Fruit fly (Drosophila melanogaster) whole organism, embryonic: ENCODE results near the gene Doc2.

Source experiments
- Aef1 ChIP-seq: fragments of 200-800 bp; sonication (Bioruptor generic); IDR thresholded peaks from 3 replicates; pipeline ENCODE4 v1.3.6; 2022; ENCODE audit warnings: missing biosample characterization, missing genetic modification characterization
- Atf-2 ChIP-seq: fragments of 200-800 bp; sonication (Bioruptor generic); optimal IDR thresholded peaks from 2 replicates; lab custom pipeline; 2016; ENCODE audit warnings: missing biosample characterization, missing genetic modification characterization
- B-H2 ChIP-seq: fragments of 200-800 bp; sonication (Bioruptor generic); optimal IDR thresholded peaks from 2 replicates; lab custom pipeline; 2018; ENCODE audit warnings: missing biosample characterization, mild to moderate bottlenecking, missing genetic modification characterization
- BEAF-32 ChIP-seq: fragments of 200-800 bp; sonication (Bioruptor generic); optimal IDR thresholded peaks from 3 replicates; lab custom pipeline; 2017; ENCODE audit warnings: missing biosample characterization, missing genetic modification characterization, mild to moderate bottlenecking, moderate library complexity, missing genetic modification reagents
- CG10209 ChIP-seq: fragments of 200-800 bp; sonication (Bioruptor generic); optimal IDR thresholded peaks from 3 replicates; lab custom pipeline; 2017; ENCODE audit warnings: missing biosample characterization, mild to moderate bottlenecking, missing genetic modification characterization, missing genetic modification reagents
- CG10431 ChIP-seq: fragments of 200-800 bp; sonication (Bioruptor generic); optimal IDR thresholded peaks from 3 replicates; lab custom pipeline; 2018; ENCODE audit warnings: missing biosample characterization, mild to moderate bottlenecking, missing genetic modification characterization
- CG11560 ChIP-seq: fragments of 200-800 bp; sonication (Bioruptor generic); IDR thresholded peaks from 3 replicates; pipeline ENCODE4 v1.3.6; 2022; ENCODE audit warnings: missing biosample characterization, missing genetic modification characterization
- CG12071 ChIP-seq: fragments of 200-800 bp; sonication (Bioruptor generic); optimal IDR thresholded peaks from 3 replicates; lab custom pipeline; 2018; ENCODE audit warnings: missing biosample characterization, mild to moderate bottlenecking, missing genetic modification characterization
- CG13775 ChIP-seq: fragments of 200-800 bp; sonication (Bioruptor generic); optimal IDR thresholded peaks from 3 replicates; lab custom pipeline; 2017; ENCODE audit warnings: missing biosample characterization, mild to moderate bottlenecking, missing genetic modification characterization
- CG14710 ChIP-seq: fragments of 200-800 bp; sonication (Bioruptor generic); optimal IDR thresholded peaks from 3 replicates; lab custom pipeline; 2019; ENCODE audit warnings: missing biosample characterization, mild to moderate bottlenecking, missing genetic modification characterization, moderate library complexity
- CG1647 ChIP-seq: fragments of 200-800 bp; sonication (Bioruptor generic); optimal IDR thresholded peaks from 3 replicates; lab custom pipeline; 2016; ENCODE audit warnings: missing biosample characterization, missing genetic modification characterization
- CG17186 ChIP-seq: fragments of 200-800 bp; sonication (Bioruptor generic); optimal IDR thresholded peaks from 3 replicates; lab custom pipeline; 2017; ENCODE audit warnings: missing biosample characterization, missing genetic modification reagents, missing genetic modification characterization
- CG2116 ChIP-seq: fragments of 200-800 bp; sonication (Bioruptor generic); optimal IDR thresholded peaks from 3 replicates; lab custom pipeline; 2018; ENCODE audit warnings: missing biosample characterization, mild to moderate bottlenecking, missing genetic modification characterization
- CG2889 ChIP-seq: fragments of 200-800 bp; sonication (Bioruptor generic); IDR thresholded peaks from 3 replicates; pipeline ENCODE4 v1.3.6; 2022; ENCODE audit warnings: missing biosample characterization, missing genetic modification characterization
- CG31365 ChIP-seq: fragments of 200-800 bp; sonication (Bioruptor generic); optimal IDR thresholded peaks from 2 replicates; lab custom pipeline; 2018; ENCODE audit warnings: missing biosample characterization, mild to moderate bottlenecking, missing genetic modification characterization
- CG32532 ChIP-seq: fragments of 200-800 bp; sonication (Bioruptor generic); IDR thresholded peaks from 2 replicates; pipeline ENCODE4 v1.3.6; 2022; ENCODE audit warnings: missing biosample characterization, missing genetic modification characterization
- CG4404 ChIP-seq: fragments of 200-800 bp; sonication (Bioruptor generic); IDR thresholded peaks from 2 replicates; pipeline ENCODE4 v1.3.6; 2022; ENCODE audit warnings: missing biosample characterization, missing genetic modification characterization
- CG6813 ChIP-seq: fragments of 200-800 bp; sonication (Bioruptor generic); optimal IDR thresholded peaks from 2 replicates; lab custom pipeline; 2017; ENCODE audit warnings: missing biosample characterization, missing genetic modification characterization, mild to moderate bottlenecking, moderate library complexity, missing genetic modification reagents
- CG7928 ChIP-seq: fragments of 200-800 bp; sonication (Bioruptor generic); optimal IDR thresholded peaks from 2 replicates; lab custom pipeline; 2017; ENCODE audit warnings: missing biosample characterization, mild to moderate bottlenecking, missing genetic modification characterization
- CkIIα-i1 ChIP-seq: fragments of 200-800 bp; sonication (Bioruptor generic); IDR thresholded peaks from 2 replicates; pipeline ENCODE4 v1.3.6; 2022; ENCODE audit warnings: missing biosample characterization, missing genetic modification characterization
- Deaf1 ChIP-seq: fragments of 200-800 bp; optimal IDR thresholded peaks from 3 replicates; lab custom pipeline; 2019; ENCODE audit warnings: missing biosample characterization, mild to moderate bottlenecking, missing genetic modification characterization, moderate library complexity
- Dek ChIP-seq: fragments of 200-800 bp; sonication (Bioruptor generic); optimal IDR thresholded peaks from 3 replicates; lab custom pipeline; 2019; ENCODE audit warnings: missing biosample characterization, mild to moderate bottlenecking, missing genetic modification characterization, moderate library complexity
- Gsc ChIP-seq: fragments of 200-800 bp; sonication (Bioruptor generic); IDR thresholded peaks from 2 replicates; pipeline ENCODE4 v1.3.6; 2022; ENCODE audit warnings: missing biosample characterization, missing genetic modification characterization
- Hr3 ChIP-seq: fragments of 200-800 bp; sonication (Bioruptor generic); optimal IDR thresholded peaks from 3 replicates; lab custom pipeline; 2016; ENCODE audit warnings: missing biosample characterization, missing genetic modification characterization
- Hsf ChIP-seq: fragments of 200-800 bp; sonication (Bioruptor generic); optimal IDR thresholded peaks from 3 replicates; lab custom pipeline; 2016; ENCODE audit warnings: missing biosample characterization, missing genetic modification characterization
- Max ChIP-seq: fragments of 200-800 bp; sonication (Bioruptor generic); optimal IDR thresholded peaks from 2 replicates; lab custom pipeline; 2016; ENCODE audit warnings: missing biosample characterization, mild to moderate bottlenecking, missing genetic modification characterization
- Med ChIP-seq: fragments of 200-800 bp; sonication (Bioruptor generic); peaks from one replicate; lab custom pipeline; 2016; ENCODE audit warnings: missing biosample characterization, missing genetic modification characterization, mild to moderate bottlenecking, inconsistent platforms, moderate library complexity
- Nf-YA ChIP-seq: fragments of 200-800 bp; sonication (Bioruptor generic); IDR thresholded peaks from 2 replicates; pipeline ENCODE4 v1.3.6; 2022; ENCODE audit warnings: missing biosample characterization, missing genetic modification characterization
- NfI ChIP-seq: fragments of 200-800 bp; sonication (Bioruptor generic); optimal IDR thresholded peaks from 3 replicates; lab custom pipeline; 2018; ENCODE audit warnings: missing biosample characterization, mild to moderate bottlenecking, missing genetic modification characterization, moderate library complexity
- PHDP ChIP-seq: fragments of 200-800 bp; sonication (Bioruptor generic); optimal IDR thresholded peaks from 3 replicates; lab custom pipeline; 2018; ENCODE audit warnings: missing biosample characterization, mild to moderate bottlenecking, missing genetic modification characterization, moderate library complexity
- Rfx ChIP-seq: fragments of 200-800 bp; sonication (Bioruptor generic); IDR thresholded peaks from 2 replicates; pipeline ENCODE4 v1.3.6; 2022; ENCODE audit warnings: missing biosample characterization, missing genetic modification characterization
- Six4 ChIP-seq: fragments of 200-800 bp; sonication (Bioruptor generic); optimal IDR thresholded peaks from 2 replicates; lab custom pipeline; 2016; ENCODE audit warnings: missing biosample characterization, missing genetic modification characterization
- Spps ChIP-seq: fragments of 200-800 bp; sonication (Bioruptor generic); optimal IDR thresholded peaks from 2 replicates; lab custom pipeline; 2018; ENCODE audit warnings: missing biosample characterization, mild to moderate bottlenecking, missing genetic modification characterization
- Sry-β ChIP-seq: fragments of 200-800 bp; sonication (Bioruptor generic); optimal IDR thresholded peaks from 2 replicates; lab custom pipeline; 2018; ENCODE audit warnings: missing biosample characterization, mild to moderate bottlenecking, missing genetic modification characterization, moderate library complexity
- Trl ChIP-seq, 3 experiments: fragments of >200 bp in 2 of 3; fragments of 200-800 bp in 1 of 3; sonication (Bioruptor generic) in 1 of 3; optimal IDR thresholded peaks; 2 replicates in 1 of 3; 3 replicates in 2 of 3; lab custom pipeline; 2016 to 2017; ENCODE audit warnings: missing biosample characterization in 1 of 3, missing genetic modification characterization in 1 of 3
- ac ChIP-seq: fragments of 200-800 bp; sonication (Bioruptor generic); optimal IDR thresholded peaks from 3 replicates; lab custom pipeline; 2017; ENCODE audit warnings: missing biosample characterization, mild to moderate bottlenecking, missing genetic modification characterization
- al ChIP-seq: fragments of 200-800 bp; sonication (Bioruptor generic); IDR thresholded peaks from 2 replicates; pipeline ENCODE4 v1.3.6; 2022; ENCODE audit warnings: missing biosample characterization, missing genetic modification characterization
- ato ChIP-seq: fragments of 200-800 bp; sonication (Bioruptor generic); IDR thresholded peaks from 2 replicates; pipeline ENCODE4 v1.3.6; 2022; ENCODE audit warnings: missing biosample characterization, missing genetic modification characterization; ENCODE audit not compliant: partially characterized antibody
- cad ChIP-seq: fragments of >200 bp; optimal IDR thresholded peaks from 2 replicates; lab custom pipeline; 2017; ENCODE audit warnings: missing biosample characterization, missing genetic modification characterization
- cato ChIP-seq: fragments of 200-800 bp; sonication (Bioruptor generic); optimal IDR thresholded peaks from 2 replicates; lab custom pipeline; 2016; ENCODE audit warnings: missing biosample characterization, missing genetic modification characterization, borderline replicate concordance
- chm ChIP-seq: fragments of 200-800 bp; sonication (Bioruptor generic); IDR thresholded peaks from 2 replicates; pipeline ENCODE4 v1.3.6; 2022; ENCODE audit warnings: missing biosample characterization, missing genetic modification characterization
- ci ChIP-seq: fragments of 200-800 bp; sonication (Bioruptor generic); IDR thresholded peaks from 3 replicates; pipeline ENCODE4 v1.3.6; 2022; ENCODE audit warnings: missing biosample characterization, missing genetic modification characterization
- ewg ChIP-seq: fragments of 200-800 bp; sonication (Bioruptor generic); optimal IDR thresholded peaks from 3 replicates; lab custom pipeline; 2017; ENCODE audit warnings: mild to moderate bottlenecking, missing biosample characterization, missing genetic modification reagents, missing genetic modification characterization
- nmo ChIP-seq: fragments of 200-800 bp; sonication (Bioruptor generic); optimal IDR thresholded peaks from 2 replicates; lab custom pipeline; 2018; ENCODE audit warnings: missing biosample characterization, mild to moderate bottlenecking, missing genetic modification characterization, moderate library complexity
- oc ChIP-seq: fragments of 200-800 bp; sonication (Bioruptor generic); optimal IDR thresholded peaks from 2 replicates; lab custom pipeline; 2018; ENCODE audit warnings: missing biosample characterization, mild to moderate bottlenecking, missing genetic modification characterization, moderate library complexity
- pfk ChIP-seq: fragments of 200-800 bp; sonication (Bioruptor generic); optimal IDR thresholded peaks from 2 replicates; lab custom pipeline; 2018; ENCODE audit warnings: missing biosample characterization, mild to moderate bottlenecking, missing genetic modification characterization, moderate library complexity
- pnt ChIP-seq: fragments of 200-800 bp; sonication (Bioruptor generic); optimal IDR thresholded peaks from 3 replicates; lab custom pipeline; 2016; ENCODE audit warnings: missing biosample characterization, missing genetic modification characterization
- row ChIP-seq: fragments of 200-800 bp; sonication (Bioruptor generic); IDR thresholded peaks from 3 replicates; pipeline ENCODE4 v1.3.6; 2022; ENCODE audit warnings: missing biosample characterization, missing genetic modification characterization
- toy ChIP-seq: fragments of 200-800 bp; sonication (Bioruptor generic); IDR thresholded peaks from 2 replicates; pipeline ENCODE4 v1.3.6; 2022; ENCODE audit warnings: missing biosample characterization, missing genetic modification characterization
- tup ChIP-seq: fragments of 200-800 bp; sonication (Bioruptor generic); optimal IDR thresholded peaks from 2 replicates; lab custom pipeline; 2016; ENCODE audit warnings: missing biosample characterization, mild to moderate bottlenecking, missing genetic modification characterization, moderate library complexity

Doc2 gene

dm6 chr3L:9023627-9024026 lies 4.6 kb upstream of the Doc2 start (continued):
- TF ChIP-seq oc (no peak), CG10209 (peak; percentile 75), CG1647 (GFP tag; lab: Kevin White, UChicago) (peak; percentile 20), CG13775 (GFP tag; lab: Kevin White, UChicago) (peak; percentile 77), cad (GFP tag; lab: Kevin White, UChicago) (no peak), ci (GFP tag; lab: Robert Waterston, UW) (peak; percentile 66), ewg (GFP tag; lab: Kevin White, UChicago) (peak; percentile 39), tup (GFP tag; lab: Kevin White, UChicago) (peak; percentile 48), Sry-β (no peak), Gsc (peak; percentile 19; the same call in 1 of the 2 replicates), pnt (GFP tag; lab: Kevin White, UChicago) (peak; percentile 49), Trl (optimal IDR thresholded peaks at IDR 0.05; lab: Kevin White, UChicago) (no peak), Trl (GFP tag; optimal IDR thresholded peaks at IDR 0.05; lab: Kevin White, UChicago) (peak; percentile 56), CG11560 (tag; lab: Robert Waterston, UW) (no peak), Rfx (peak; percentile 38), Dek (tag; lab: Kevin White, UChicago) (no peak), Med (peak; percentile 90), Max (GFP tag; lab: Kevin White, UChicago) (peak; percentile 55), Hr3 (GFP tag; lab: Kevin White, UChicago) (peak; percentile 52), chm (peak; percentile 41; the same call in 1 of the 2 replicates), CG17186 (GFP tag; lab: Kevin White, UChicago) (no peak), Spps (tag; lab: Kevin White, UChicago) (peak; percentile 65), CG12071 (no peak), CG2116 (peak; percentile 17), CkIIα-i1 (GFP tag; lab: Robert Waterston, UW) (no peak), pfk (GFP tag; lab: Kevin White, UChicago) (no peak), BEAF-32 (GFP tag; lab: Kevin White, UChicago) (no peak), Deaf1 (tag; lab: Kevin White, UChicago) (peak; percentile 45), CG2889 (no peak), CG10431 (no peak), ato (no peak), NfI (GFP tag; lab: Kevin White, UChicago) (peak; percentile 39), Hsf (GFP tag; lab: Kevin White, UChicago) (peak; percentile 72), Atf-2 (GFP tag; lab: Kevin White, UChicago) (peak; percentile 46), CG6813 (GFP tag; lab: Kevin White, UChicago) (peak; percentile 24), row (peak; percentile 75), B-H2 (GFP tag; lab: Kevin White, UChicago) (no peak), CG32532 (GFP tag; lab: Robert Waterston, UW) (peak; percentile 48; the same call in 1 of the 2 replicates), Aef1 (0 out of 3 replicates have a peak, but pooled peaks have one; percentile 15), CG31365 (tag; lab: Kevin White, UChicago) (no peak), toy (GFP tag; lab: Robert Waterston, UW) (no peak), ac (peak; percentile 87), al (GFP tag; lab: Robert Waterston, UW) (0 out of 2 replicates have a peak, but pooled peaks have one; percentile 20), nmo (GFP tag; lab: Kevin White, UChicago) (peak; percentile 83), CG7928 (no peak), Six4 (GFP tag; lab: Kevin White, UChicago) (peak; percentile 43), cato (GFP tag; lab: Kevin White, UChicago) (peak; percentile 21), CG4404 (GFP tag; lab: Robert Waterston, UW) (peak; percentile 88), Nf-YA (GFP tag; lab: Robert Waterston, UW) (0 out of 2 replicates have a peak, but pooled peaks have one; percentile 10), CG14710 (tag; lab: Kevin White, UChicago) (peak; percentile 79), PHDP (tag; lab: Kevin White, UChicago) (peak; percentile 52)
